Worm (Caenorhabditis elegans): ENCODE results near the gene K03B8.4.

- no peak for TF ChIP-seq scrt-1 (GFP tag; IDR thresholded peaks at IDR 0.05)
- no peak for TF ChIP-seq ceh-36 (tag; optimal IDR thresholded peaks at IDR 0.05)
- TF ChIP-seq hnd-1 (tag; optimal IDR thresholded peaks at IDR 0.05): no peak
- TF ChIP-seq ceh-13 (GFP tag; optimal IDR thresholded peaks at IDR 0.05): no peak
- no peak for TF ChIP-seq tbx-11 (GFP tag; IDR thresholded peaks at IDR 0.05)
- no peak for TF ChIP-seq ama-1 (optimal IDR thresholded peaks at IDR 0.05)
- TF ChIP-seq hmbx-1 (tag; optimal IDR thresholded peaks at IDR 0.05): no peak
- TF ChIP-seq aly-1 (tag; optimal IDR thresholded peaks at IDR 0.05): no peak
- TF ChIP-seq tra-4 (tag; optimal IDR thresholded peaks at IDR 0.05): no peak
- TF ChIP-seq F13C5.2 (tag; optimal IDR thresholded peaks at IDR 0.05): no peak
- no peak for TF ChIP-seq pes-1 (GFP tag; IDR thresholded peaks at IDR 0.05)
- TF ChIP-seq sea-1 (GFP tag; conservative IDR thresholded peaks at IDR 0.05): no peak
Observed at ce11 chrV:11438464-11438863, 43.5 kb upstream of the K03B8.4 start, which contains the start of gene dmsr-1.

Measured in whole organism, early embryonic.